Fruit fly (Drosophila melanogaster) whole organism, embryonic: Measurements from ENCODE around the gene CG11562.

ENCODE experiments used
- Atf6 ChIP-seq: fragments of 200-800 bp; sonication (Bioruptor generic); IDR thresholded peaks from 2 replicates; pipeline ENCODE4 v1.3.6; 2022; ENCODE audit warnings: missing biosample characterization, missing genetic modification characterization
- Bdp1 ChIP-seq: fragments of 200-800 bp; sonication (Bioruptor generic); optimal IDR thresholded peaks from 3 replicates; lab custom pipeline; 2016; ENCODE audit warnings: missing biosample characterization, missing genetic modification characterization
- CG11398 ChIP-seq: fragments of 200-800 bp; sonication (Bioruptor generic); optimal IDR thresholded peaks from 2 replicates; lab custom pipeline; 2016; ENCODE audit warnings: missing biosample characterization, missing genetic modification characterization
- CG12236 ChIP-seq: fragments of 200-800 bp; sonication (Bioruptor generic); optimal IDR thresholded peaks from 2 replicates; lab custom pipeline; 2016; ENCODE audit warnings: missing biosample characterization, missing genetic modification characterization
- CG13624 ChIP-seq: fragments of 200-800 bp; sonication (Bioruptor generic); optimal IDR thresholded peaks from 2 replicates; lab custom pipeline; 2016; ENCODE audit warnings: missing biosample characterization, missing genetic modification characterization
- CG13894 ChIP-seq: fragments of 200-800 bp; sonication (Bioruptor generic); optimal IDR thresholded peaks from 3 replicates; lab custom pipeline; 2018; ENCODE audit warnings: missing biosample characterization, mild to moderate bottlenecking, missing genetic modification characterization, moderate library complexity
- CG14014 ChIP-seq: fragments of 200-800 bp; sonication (Bioruptor generic); IDR thresholded peaks from 2 replicates; pipeline ENCODE4 v1.3.6; 2022; ENCODE audit warnings: missing biosample characterization, missing genetic modification characterization
- CG15073 ChIP-seq: fragments of 200-800 bp; sonication (Bioruptor generic); optimal IDR thresholded peaks from 2 replicates; lab custom pipeline; 2016; ENCODE audit warnings: missing biosample characterization, missing genetic modification characterization
- CG1603 ChIP-seq: fragments of 200-800 bp; sonication (Bioruptor generic); optimal IDR thresholded peaks from 2 replicates; lab custom pipeline; 2019; ENCODE audit warnings: missing biosample characterization, mild to moderate bottlenecking, missing genetic modification characterization, moderate library complexity
- CG18011 ChIP-seq: fragments of 200-800 bp; sonication (Bioruptor generic); optimal IDR thresholded peaks from 2 replicates; lab custom pipeline; 2017; ENCODE audit warnings: missing biosample characterization, missing genetic modification characterization, mild to moderate bottlenecking, moderate library complexity, missing genotype
- CG2199 ChIP-seq: fragments of 200-800 bp; sonication (Bioruptor generic); IDR thresholded peaks from 3 replicates; pipeline ENCODE4 v1.3.6; 2022; ENCODE audit warnings: missing biosample characterization, missing genetic modification characterization
- CG30020 ChIP-seq: fragments of 200-800 bp; optimal IDR thresholded peaks from 2 replicates; lab custom pipeline; 2019; ENCODE audit warnings: missing biosample characterization, mild to moderate bottlenecking, missing genetic modification characterization, moderate library complexity
- CG3407 ChIP-seq: fragments of 200-800 bp; sonication (Bioruptor generic); optimal IDR thresholded peaks from 2 replicates; lab custom pipeline; 2018; ENCODE audit warnings: missing biosample characterization, mild to moderate bottlenecking, missing genetic modification characterization
- CG3726 ChIP-seq: fragments of 200-800 bp; sonication (Bioruptor generic); IDR thresholded peaks from 3 replicates; pipeline ENCODE4, ENCODE4 v1.3.6; 2022; ENCODE audit warnings: missing biosample characterization, missing genetic modification characterization
- CG42726 ChIP-seq: fragments of 200-800 bp; sonication (Bioruptor generic); IDR thresholded peaks from 2 replicates; pipeline ENCODE4 v1.3.6; 2022; ENCODE audit warnings: missing biosample characterization, missing genetic modification characterization; ENCODE audit not compliant: partially characterized antibody
- CG4328 ChIP-seq: fragments of 200-800 bp; sonication (Bioruptor generic); optimal IDR thresholded peaks from 3 replicates; lab custom pipeline; 2017; ENCODE audit warnings: missing biosample characterization, missing genetic modification reagents, missing genetic modification characterization
- CG4404 ChIP-seq: fragments of 200-800 bp; sonication (Bioruptor generic); IDR thresholded peaks from 2 replicates; pipeline ENCODE4 v1.3.6; 2022; ENCODE audit warnings: missing biosample characterization, missing genetic modification characterization
- CG4707 ChIP-seq: fragments of 200-800 bp; sonication (Bioruptor generic); optimal IDR thresholded peaks from 2 replicates; lab custom pipeline; 2018; ENCODE audit warnings: missing biosample characterization, mild to moderate bottlenecking, missing genetic modification characterization, moderate library complexity
- CG6813 ChIP-seq: fragments of 200-800 bp; sonication (Bioruptor generic); optimal IDR thresholded peaks from 2 replicates; lab custom pipeline; 2017; ENCODE audit warnings: missing biosample characterization, missing genetic modification characterization, mild to moderate bottlenecking, moderate library complexity, missing genetic modification reagents
- CG6854 ChIP-seq: fragments of 200-800 bp; sonication (Bioruptor generic); optimal IDR thresholded peaks from 3 replicates; lab custom pipeline; 2017; ENCODE audit warnings: missing biosample characterization, mild to moderate bottlenecking, missing genetic modification characterization
- CG9817 ChIP-seq: fragments of 200-800 bp; sonication (Bioruptor generic); optimal IDR thresholded peaks from 2 replicates; lab custom pipeline; 2018; ENCODE audit warnings: missing biosample characterization, mild to moderate bottlenecking, missing genetic modification characterization, moderate library complexity
- D19A ChIP-seq: fragments of 200-800 bp; optimal IDR thresholded peaks from 3 replicates; lab custom pipeline; 2019; ENCODE audit warnings: missing biosample characterization, mild to moderate bottlenecking, missing genetic modification characterization, moderate library complexity
- D19B ChIP-seq: fragments of 200-800 bp; sonication (Bioruptor generic); optimal IDR thresholded peaks from 2 replicates; lab custom pipeline; 2017; ENCODE audit warnings: missing biosample characterization, mild to moderate bottlenecking, missing genetic modification characterization
- Drgx ChIP-seq: fragments of 200-800 bp; sonication (Bioruptor generic); IDR thresholded peaks from 2 replicates; pipeline ENCODE4 v1.3.6; 2022; ENCODE audit warnings: missing biosample characterization, missing genetic modification characterization
- Eip74EF ChIP-seq, 2 experiments: fragments of 200-800 bp in 1 of 2; fragments of >200 bp in 1 of 2; sonication (Bioruptor generic) in 1 of 2; optimal IDR thresholded peaks; 2 replicates each; lab custom pipeline; 2017 to 2019; ENCODE audit warnings: missing biosample characterization in 2 of 2, missing genetic modification characterization in 2 of 2, mild to moderate bottlenecking in 1 of 2, moderate library complexity in 1 of 2
- HLH4C ChIP-seq: fragments of 200-800 bp; sonication (Bioruptor generic); IDR thresholded peaks from 3 replicates; pipeline ENCODE4 v1.3.6; 2022; ENCODE audit warnings: missing biosample characterization, missing genetic modification characterization; ENCODE audit not compliant: partially characterized antibody
- Hey ChIP-seq: fragments of 200-800 bp; sonication (Bioruptor generic); optimal IDR thresholded peaks from 3 replicates; lab custom pipeline; 2018; ENCODE audit warnings: missing biosample characterization, mild to moderate bottlenecking, missing genetic modification characterization
- Hr3 ChIP-seq: fragments of 200-800 bp; sonication (Bioruptor generic); optimal IDR thresholded peaks from 3 replicates; lab custom pipeline; 2016; ENCODE audit warnings: missing biosample characterization, missing genetic modification characterization
- Lim3 ChIP-seq: fragments of 200-800 bp; sonication (Bioruptor generic); IDR thresholded peaks from 2 replicates; pipeline ENCODE4 v1.3.6; 2022; ENCODE audit warnings: missing biosample characterization, missing genetic modification characterization
- NFAT ChIP-seq: fragments of 200-800 bp; sonication (Bioruptor generic); IDR thresholded peaks from 2 replicates; pipeline ENCODE4 v1.3.6; 2022; ENCODE audit warnings: missing biosample characterization, missing genetic modification characterization
- Nf-YB ChIP-seq: fragments of 200-800 bp; sonication (Bioruptor generic); optimal IDR thresholded peaks from 3 replicates; lab custom pipeline; 2019; ENCODE audit warnings: missing biosample characterization, mild to moderate bottlenecking, missing genetic modification characterization, moderate library complexity
- NfI ChIP-seq: fragments of 200-800 bp; sonication (Bioruptor generic); optimal IDR thresholded peaks from 3 replicates; lab custom pipeline; 2018; ENCODE audit warnings: missing biosample characterization, mild to moderate bottlenecking, missing genetic modification characterization, moderate library complexity
- Oaz ChIP-seq: fragments of 200-800 bp; sonication (Bioruptor generic); IDR thresholded peaks from 2 replicates; pipeline ENCODE4 v1.3.6; 2022; ENCODE audit warnings: missing biosample characterization, missing genetic modification characterization
- Optix ChIP-seq: fragments of 200-800 bp; sonication (Bioruptor generic); IDR thresholded peaks from 3 replicates; pipeline ENCODE4 v1.3.6; 2022; ENCODE audit warnings: missing biosample characterization, missing genetic modification characterization
- Scr ChIP-seq: fragments of 200-800 bp; sonication (Bioruptor generic); IDR thresholded peaks from 2 replicates; pipeline ENCODE4 v1.3.6; 2022; ENCODE audit warnings: missing biosample characterization, missing genetic modification characterization; ENCODE audit not compliant: partially characterized antibody
- Spps ChIP-seq: fragments of 200-800 bp; sonication (Bioruptor generic); optimal IDR thresholded peaks from 2 replicates; lab custom pipeline; 2018; ENCODE audit warnings: missing biosample characterization, mild to moderate bottlenecking, missing genetic modification characterization
- ac ChIP-seq: fragments of 200-800 bp; sonication (Bioruptor generic); optimal IDR thresholded peaks from 3 replicates; lab custom pipeline; 2017; ENCODE audit warnings: missing biosample characterization, mild to moderate bottlenecking, missing genetic modification characterization
- bowl ChIP-seq: fragments of 200-800 bp; sonication (Bioruptor generic); IDR thresholded peaks from 2 replicates; pipeline ENCODE4 v1.3.6; 2022; ENCODE audit warnings: missing biosample characterization, missing genetic modification characterization
- bsh ChIP-seq, 2 experiments: fragments of 200-800 bp; sonication (Bioruptor generic); optimal IDR thresholded peaks; 2 replicates each; lab custom pipeline; 2017 to 2018; ENCODE audit warnings: mild to moderate bottlenecking in 2 of 2, missing biosample characterization in 2 of 2, missing genetic modification characterization in 2 of 2, moderate library complexity in 1 of 2
- cad ChIP-seq: fragments of >200 bp; optimal IDR thresholded peaks from 2 replicates; lab custom pipeline; 2017; ENCODE audit warnings: missing biosample characterization, missing genetic modification characterization
- cas ChIP-seq: fragments of 200-800 bp; sonication (Bioruptor generic); IDR thresholded peaks from 2 replicates; pipeline ENCODE4 v1.3.6; 2022; ENCODE audit warnings: missing biosample characterization, missing genetic modification characterization
- disco-r ChIP-seq: fragments of 200-800 bp; sonication (Bioruptor generic); optimal IDR thresholded peaks from 2 replicates; lab custom pipeline; 2016; ENCODE audit warnings: missing biosample characterization, missing genetic modification characterization
- exex ChIP-seq: fragments of 200-800 bp; sonication (Bioruptor generic); optimal IDR thresholded peaks from 4 replicates; lab custom pipeline; 2018; ENCODE audit warnings: missing biosample characterization, mild to moderate bottlenecking, missing genetic modification characterization, moderate library complexity
- gcm2 ChIP-seq: fragments of 200-800 bp; sonication (Bioruptor generic); optimal IDR thresholded peaks from 2 replicates; lab custom pipeline; 2016; ENCODE audit warnings: missing biosample characterization, missing genetic modification characterization
- gfzf ChIP-seq: fragments of 200-800 bp; sonication (Bioruptor generic); optimal IDR thresholded peaks from 2 replicates; lab custom pipeline; 2016; ENCODE audit warnings: missing biosample characterization, mild to moderate bottlenecking, missing genetic modification characterization, moderate library complexity
- jumu ChIP-seq: fragments of 200-800 bp; sonication (Bioruptor generic); optimal IDR thresholded peaks from 3 replicates; lab custom pipeline; 2016; ENCODE audit warnings: missing biosample characterization, missing genetic modification characterization
- lola ChIP-seq, 3 experiments: fragments of >200 bp in 2 of 3; fragments of 200-800 bp in 1 of 3; sonication (Bioruptor generic) in 1 of 3; optimal IDR thresholded peaks; 2 replicates each; lab custom pipeline; 2017 to 2019; ENCODE audit warnings: missing biosample characterization in 3 of 3, missing genetic modification characterization in 3 of 3, mild to moderate bottlenecking in 1 of 3, moderate library complexity in 1 of 3
- org-1 ChIP-seq: fragments of 200-800 bp; sonication (Bioruptor generic); optimal IDR thresholded peaks from 2 replicates; lab custom pipeline; 2017; ENCODE audit warnings: missing biosample characterization, missing genetic modification characterization
- so ChIP-seq: fragments of 200-800 bp; sonication (Bioruptor generic); IDR thresholded peaks from 3 replicates; pipeline ENCODE4 v1.3.6; 2022; ENCODE audit warnings: missing biosample characterization, missing genetic modification characterization

CG11562 gene

dm6 chr2L:249048-249825 lies 43.0 kb upstream of the CG11562 start (continued):
- TF ChIP-seq CG2199 (GFP tag; lab: Robert Waterston, UW) (peak; percentile 82), CG12236 (GFP tag; lab: Kevin White, UChicago) (no peak), CG30020 (tag; lab: Kevin White, UChicago) (no peak), ac (GFP tag; lab: Kevin White, UChicago) (no peak), CG18011 (no peak), disco-r (GFP tag; lab: Kevin White, UChicago) (no peak), NFAT (GFP tag; lab: Robert Waterston, UW) (no peak), CG1603 (no peak), CG15073 (GFP tag; lab: Kevin White, UChicago) (no peak), Drgx (GFP tag; lab: Robert Waterston, UW) (peak; percentile 62), HLH4C (GFP tag; lab: Robert Waterston, UW) (no peak), Hey (no peak), bowl (no peak), Lim3 (no peak), Spps (no peak), CG6854 (GFP tag; lab: Kevin White, UChicago) (no peak), bsh (GFP tag; optimal IDR thresholded peaks at IDR 0.05; lab: Kevin White, UChicago) (peak; percentile 23 to 44), jumu (GFP tag; lab: Kevin White, UChicago) (no peak), D19B (GFP tag; lab: Kevin White, UChicago) (no peak), NfI (GFP tag; lab: Kevin White, UChicago) (no peak), CG4707 (GFP tag; lab: Kevin White, UChicago) (no peak), CG13624 (peak; percentile 13), CG4404 (GFP tag; lab: Robert Waterston, UW) (no peak), gcm2 (GFP tag; lab: Kevin White, UChicago) (no peak), CG42726 (GFP tag; lab: Robert Waterston, UW) (no peak), Oaz (GFP tag; lab: Robert Waterston, UW) (no peak), CG6813 (GFP tag; lab: Kevin White, UChicago) (no peak), Optix (no peak), gfzf (no peak), cad (GFP tag; lab: Kevin White, UChicago) (no peak), CG4328 (no peak), Atf6 (GFP tag; lab: Robert Waterston, UW) (peak; percentile 15; the same call in 1 of the 2 replicates), Eip74EF (GFP tag; optimal IDR thresholded peaks at IDR 0.05; lab: Kevin White, UChicago) (no peak), CG13894 (tag; lab: Kevin White, UChicago) (no peak), exex (tag; lab: Kevin White, UChicago) (no peak), CG9817 (tag; lab: Kevin White, UChicago) (no peak), CG11398 (GFP tag; lab: Kevin White, UChicago) (no peak), lola (GFP tag; optimal IDR thresholded peaks at IDR 0.05; lab: Kevin White, UChicago) (no peak), Scr (GFP tag; lab: Robert Waterston, UW) (no peak), Hr3 (GFP tag; lab: Kevin White, UChicago) (no peak), org-1 (GFP tag; lab: Kevin White, UChicago) (no peak), so (GFP tag; lab: Robert Waterston, UW) (no peak), Bdp1 (GFP tag; lab: Kevin White, UChicago) (no peak), cas (GFP tag; lab: Robert Waterston, UW) (no peak), CG3726 (GFP tag; lab: Robert Waterston, UW) (no peak), CG3407 (no peak), D19A (tag; lab: Kevin White, UChicago) (no peak), Nf-YB (GFP tag; lab: Kevin White, UChicago) (peak; percentile 42), CG14014 (GFP tag; lab: Robert Waterston, UW) (no peak; the same call in 1 of the 2 replicates)
